Worm (Caenorhabditis elegans): ENCODE data around the gene F55C9.3.
"Not testable (repeated sequence)": the region's sequence is repeated elsewhere in the genome, so short reads cannot be mapped to it uniquely, and the experiment has no call there.

F55C9.3 gene

DNA sequence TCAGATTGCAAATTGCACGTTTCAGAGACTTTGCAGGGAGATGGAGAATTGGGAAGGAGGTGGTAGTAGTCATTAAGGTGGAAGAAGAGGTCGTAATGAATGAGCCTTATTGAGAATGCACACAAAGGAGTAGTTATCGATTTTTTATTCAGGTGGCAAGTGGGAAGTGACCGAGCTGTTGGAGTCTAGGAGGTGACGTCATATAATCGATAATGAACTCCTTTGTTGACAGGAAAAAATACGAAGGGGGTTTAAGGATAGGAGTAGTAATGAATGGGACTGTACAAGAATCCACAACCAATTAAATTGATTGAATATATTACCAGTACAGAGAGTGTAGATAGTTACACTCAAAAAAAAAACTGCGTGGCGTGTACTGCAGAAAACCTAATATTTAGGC, 14.0 kb upstream of the F55C9.3 start, which contains the start of gene fbxb-62:
Gene fbxb-62, minus strand, starts transcription at position 101 of the 400 bp plus-strand sequence.
- TF ChIP-seq dao-5 (tag; optimal IDR thresholded peaks at IDR 0.05) (no peak), W03F9.2 (tag; optimal IDR thresholded peaks at IDR 0.05) (no peak), him-1 (tag; optimal IDR thresholded peaks at IDR 0.05) (no peak)

ce11 chrV:19299262-19299661, 11.3 kb upstream of the F55C9.3 start, which contains the start of gene F55C9.14:
F55C9.14 (plus strand) TSS chrV:19299562.
- TF ChIP-seq him-1 (tag; optimal IDR thresholded peaks at IDR 0.05) (no peak), W03F9.2 (tag; optimal IDR thresholded peaks at IDR 0.05) (no peak), dao-5 (tag; optimal IDR thresholded peaks at IDR 0.05) (no peak)

- TF ChIP-seq him-1 (tag; optimal IDR thresholded peaks at IDR 0.05) (no peak), W03F9.2 (tag; optimal IDR thresholded peaks at IDR 0.05) (no peak), dao-5 (tag; optimal IDR thresholded peaks at IDR 0.05) (no peak)
Measured at ce11 chrV:19297510-19297909, 9.5 kb upstream of the F55C9.3 start, which contains the start of gene fbxb-60. fbxb-60 (plus strand) TSS chrV:19297810.

DNA sequence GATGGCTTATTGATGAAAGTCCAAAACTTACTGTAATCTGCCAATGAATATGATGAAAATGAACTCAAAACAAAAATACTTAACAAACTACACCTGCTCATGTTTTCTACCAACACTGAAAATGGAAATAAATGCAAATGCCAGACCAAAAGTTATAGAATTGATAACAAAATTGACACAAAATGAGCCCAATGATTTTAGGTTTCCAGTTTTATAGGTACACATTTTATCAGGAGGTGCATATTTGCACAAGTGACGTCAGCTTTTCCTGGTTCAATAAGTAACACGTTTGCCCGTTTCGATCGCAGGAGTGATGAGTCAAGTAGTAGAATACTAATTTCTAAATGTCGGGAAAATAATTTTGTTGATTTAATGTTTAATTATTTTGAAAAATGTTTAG, 8.8 kb upstream of the F55C9.3 start, which contains the start of gene F55C9.6:
Gene F55C9.6, minus strand, starts transcription at position 101 of the 400 bp plus-strand sequence.
- TF ChIP-seq W03F9.2 (tag; optimal IDR thresholded peaks at IDR 0.05) (no peak), him-1 (tag; optimal IDR thresholded peaks at IDR 0.05) (no peak), dao-5 (tag; optimal IDR thresholded peaks at IDR 0.05) (no peak)

DNA sequence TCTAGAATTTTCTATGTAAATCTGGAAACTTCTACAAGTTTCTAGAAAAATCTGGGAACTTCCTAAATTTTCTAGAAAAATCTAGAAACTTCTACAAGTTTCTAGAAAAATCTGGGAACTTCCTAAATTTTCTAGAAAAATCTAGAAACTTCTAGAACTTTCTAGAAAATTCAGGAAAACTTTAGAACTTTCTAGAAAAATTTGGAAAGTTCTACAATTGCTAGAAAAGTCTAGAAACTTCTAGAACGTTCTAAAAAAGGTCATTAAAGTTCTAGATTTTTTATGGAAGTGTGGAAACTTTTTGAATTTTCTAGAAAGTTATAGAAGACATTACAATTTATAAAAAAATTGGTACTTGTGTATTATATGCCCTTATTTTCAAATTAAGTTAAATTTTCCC, 5.1 kb upstream of the F55C9.3 start, which contains the start of gene F55C9.5:
Gene F55C9.5, minus strand, starts transcription at position 101 of the 400 bp plus-strand sequence.
- no peak for TF ChIP-seq W03F9.2 (tag; optimal IDR thresholded peaks at IDR 0.05)
- TF ChIP-seq dao-5 (tag; optimal IDR thresholded peaks at IDR 0.05), result no peak
- no peak for TF ChIP-seq him-1 (tag; optimal IDR thresholded peaks at IDR 0.05)

DNA sequence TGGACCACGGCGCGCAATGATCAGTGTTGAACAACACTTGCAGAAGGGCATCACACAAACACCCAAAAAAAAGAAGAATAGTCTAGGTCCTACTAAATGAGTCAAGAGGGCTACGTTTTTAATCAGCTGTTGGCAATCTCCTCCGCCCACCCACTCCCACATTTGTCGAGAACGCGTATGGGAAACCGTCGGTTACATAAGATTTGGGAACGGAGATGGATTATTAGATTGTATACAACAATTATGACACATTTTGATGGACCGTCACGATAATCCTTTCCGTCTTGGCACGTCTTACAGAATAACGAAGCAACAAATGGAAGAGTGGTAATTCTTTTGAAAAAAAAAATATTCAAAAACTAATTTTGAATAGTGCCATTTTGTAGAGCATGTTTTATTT, 2.1 kb downstream of the F55C9.3 start:
- TF ChIP-seq W03F9.2 (tag; optimal IDR thresholded peaks at IDR 0.05) (no peak), dao-5 (tag; optimal IDR thresholded peaks at IDR 0.05) (no peak), him-1 (tag; optimal IDR thresholded peaks at IDR 0.05) (no peak)

DNA sequence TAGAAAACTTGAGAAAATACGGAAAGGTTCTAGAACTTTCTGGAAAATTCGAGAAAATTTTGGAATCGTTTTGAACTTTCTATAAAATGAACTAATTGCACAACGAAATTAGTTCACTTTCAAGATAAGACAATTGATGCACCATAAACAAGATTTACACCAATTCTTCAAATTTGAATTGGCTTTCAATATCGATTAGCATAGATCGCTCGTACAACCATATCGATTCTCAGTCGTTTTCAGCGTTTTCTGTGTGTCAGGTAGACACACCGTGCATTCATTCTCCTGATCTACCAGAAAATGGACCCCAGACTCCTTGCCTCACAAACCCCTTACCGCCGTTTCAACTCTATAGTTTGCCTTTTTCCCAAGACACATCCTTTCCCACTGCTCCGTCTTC, 5.7 kb downstream of the F55C9.3 start, which contains the start of gene fbxb-117:
Gene fbxb-117, plus strand, starts transcription at position 301 of the 400 bp plus-strand sequence.
- TF ChIP-seq W03F9.2 (tag; optimal IDR thresholded peaks at IDR 0.05) (no peak), him-1 (tag; optimal IDR thresholded peaks at IDR 0.05) (no peak), dao-5 (tag; optimal IDR thresholded peaks at IDR 0.05) (no peak)

DNA sequence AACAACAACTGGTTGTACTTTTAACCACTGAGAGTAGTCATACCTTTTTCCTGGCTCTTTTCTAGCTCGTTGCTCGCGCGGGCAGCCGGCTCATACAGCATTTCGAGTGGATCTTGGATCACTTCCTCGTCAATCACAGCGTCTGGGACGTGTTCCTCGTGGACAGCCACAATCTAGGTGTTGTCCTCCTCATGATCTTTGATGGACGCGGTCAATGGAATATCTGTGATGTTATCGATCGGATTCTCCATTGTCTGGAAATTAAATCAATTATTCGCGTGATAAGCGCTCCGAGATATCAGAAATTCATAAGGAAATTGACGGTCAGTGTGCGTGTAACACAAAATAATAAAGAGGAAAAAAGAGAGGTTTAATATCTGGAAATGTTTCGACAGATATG, 8.1 kb downstream of the F55C9.3 start, which contains the start of gene F21D9.8:
Gene F21D9.8, minus strand, starts transcription at position 101 of the 400 bp plus-strand sequence.
- TF ChIP-seq him-1 (tag; optimal IDR thresholded peaks at IDR 0.05) (no peak), W03F9.2 (tag; optimal IDR thresholded peaks at IDR 0.05) (no peak), dao-5 (tag; optimal IDR thresholded peaks at IDR 0.05) (no peak)

DNA sequence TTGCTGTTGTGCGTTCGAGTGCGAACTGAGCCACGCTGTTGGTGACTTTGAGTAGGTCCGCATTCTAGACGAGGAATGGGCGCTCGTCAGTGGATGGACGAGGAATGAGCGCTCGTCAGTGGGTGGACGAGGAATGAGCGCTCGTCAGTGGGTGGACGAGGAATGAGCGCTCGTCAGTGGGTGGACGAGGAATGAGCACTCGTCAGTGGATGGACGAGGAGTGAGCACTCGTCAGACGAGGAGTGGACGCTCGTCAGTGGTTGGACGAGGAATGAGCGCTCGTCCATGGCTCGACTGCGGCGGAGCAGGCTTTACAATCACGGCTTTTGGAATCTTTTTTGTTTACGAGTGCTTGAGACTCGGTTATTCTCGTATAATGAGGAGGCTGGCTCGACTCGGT, 9.5 kb downstream of the F55C9.3 start:
- no peak for TF ChIP-seq him-1 (tag; optimal IDR thresholded peaks at IDR 0.05)
- no peak for TF ChIP-seq W03F9.2 (tag; optimal IDR thresholded peaks at IDR 0.05)
- TF ChIP-seq dao-5 (tag; optimal IDR thresholded peaks at IDR 0.05), result no peak

DNA sequence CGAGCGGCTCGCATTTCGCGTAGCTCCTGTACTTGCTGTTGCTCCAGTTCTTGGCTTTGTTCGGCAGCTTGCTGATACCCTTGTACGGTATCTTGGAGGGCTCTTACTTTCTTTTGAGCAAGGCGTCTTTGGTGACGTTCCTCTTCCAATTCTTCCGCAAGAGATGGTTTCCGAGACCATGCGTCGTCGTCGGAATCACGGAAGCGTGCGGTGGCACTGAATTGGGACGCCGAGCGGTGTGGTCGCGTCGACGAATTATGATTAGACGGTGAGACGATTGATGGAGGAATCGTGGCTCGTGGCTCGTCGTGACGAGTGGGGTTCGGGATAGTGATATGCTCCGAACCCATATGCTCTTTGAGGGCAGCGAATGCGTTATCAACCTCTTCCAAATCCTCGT, 11.6 kb downstream of the F55C9.3 start:
- TF ChIP-seq W03F9.2 (tag; optimal IDR thresholded peaks at IDR 0.05) (no peak), dao-5 (tag; optimal IDR thresholded peaks at IDR 0.05) (no peak), him-1 (tag; optimal IDR thresholded peaks at IDR 0.05) (no peak)

- not testable (repeated sequence) for TF ChIP-seq him-1, W03F9.2, dao-5 (tag; optimal IDR thresholded peaks at IDR 0.05)
Measured at ce11 chrV:19264148-19264547, 23.8 kb downstream of the F55C9.3 start, which contains the start of gene F21D9.1. F21D9.1 (plus strand) TSS chrV:19264448.

DNA sequence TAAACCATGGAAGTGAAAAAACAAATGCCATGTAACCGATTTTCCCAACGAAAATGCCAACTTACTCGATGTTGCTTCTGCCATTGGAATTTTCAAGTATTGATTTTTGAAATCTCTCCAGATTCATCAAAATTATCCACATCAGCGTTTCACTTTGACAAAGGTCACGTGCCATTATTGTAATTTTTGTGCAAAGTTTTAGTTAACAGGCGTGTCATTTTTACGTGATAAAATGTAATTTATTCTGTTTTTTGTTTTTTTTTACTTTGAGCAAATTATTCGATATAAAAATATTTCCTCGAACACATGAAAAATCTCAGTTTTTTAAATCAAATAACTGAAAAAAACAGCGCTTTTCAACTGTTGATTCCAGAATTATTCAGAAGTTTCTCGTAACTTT, 25.6 kb downstream of the F55C9.3 start, which contains the start of gene F21D9.2:
Gene F21D9.2, minus strand, starts transcription at position 101 of the 400 bp plus-strand sequence.
- TF ChIP-seq him-1 (tag; optimal IDR thresholded peaks at IDR 0.05) (no peak), W03F9.2 (tag; optimal IDR thresholded peaks at IDR 0.05) (no peak), dao-5 (tag; optimal IDR thresholded peaks at IDR 0.05) (no peak)

- no peak for TF ChIP-seq dao-5 (tag; optimal IDR thresholded peaks at IDR 0.05)
- no peak for TF ChIP-seq W03F9.2 (tag; optimal IDR thresholded peaks at IDR 0.05)
Measured at ce11 chrV:19260686-19261085, 27.3 kb downstream of the F55C9.3 start.

ce11 chrV:19259403-19259802, 28.6 kb downstream of the F55C9.3 start:
- TF ChIP-seq W03F9.2 (tag; optimal IDR thresholded peaks at IDR 0.05) (no peak), dao-5 (tag; optimal IDR thresholded peaks at IDR 0.05) (no peak), him-1 (tag; optimal IDR thresholded peaks at IDR 0.05) (no peak)

DNA sequence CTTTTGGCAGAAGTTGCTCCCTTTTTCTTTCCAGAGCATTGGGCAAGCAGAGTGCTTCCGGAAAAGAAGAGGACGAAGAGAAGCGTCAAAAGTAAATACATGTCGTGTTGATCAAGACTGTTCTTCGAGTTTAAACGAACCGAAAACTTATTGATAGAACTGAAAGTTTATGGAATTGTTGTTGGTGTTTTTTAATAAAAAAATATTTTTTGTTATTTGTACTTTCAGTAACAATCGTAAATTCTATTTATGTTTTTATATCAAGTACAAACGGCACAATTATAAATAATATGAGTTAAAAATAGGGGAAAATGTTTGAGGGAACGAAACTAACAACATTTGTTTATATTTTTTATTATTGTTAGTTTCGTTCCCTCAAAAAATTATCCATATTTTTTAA, 30.3 kb downstream of the F55C9.3 start, which contains the start of gene F21D9.3:
Gene F21D9.3, minus strand, starts transcription at position 101 of the 400 bp plus-strand sequence.
- no peak for TF ChIP-seq W03F9.2 (tag; optimal IDR thresholded peaks at IDR 0.05)
- no peak for TF ChIP-seq him-1 (tag; optimal IDR thresholded peaks at IDR 0.05)
- no peak for TF ChIP-seq dao-5 (tag; optimal IDR thresholded peaks at IDR 0.05)

All from whole organism, L4/young adult.